Worm (Caenorhabditis elegans): ENCODE data around the gene C13C4.6.

DNA sequence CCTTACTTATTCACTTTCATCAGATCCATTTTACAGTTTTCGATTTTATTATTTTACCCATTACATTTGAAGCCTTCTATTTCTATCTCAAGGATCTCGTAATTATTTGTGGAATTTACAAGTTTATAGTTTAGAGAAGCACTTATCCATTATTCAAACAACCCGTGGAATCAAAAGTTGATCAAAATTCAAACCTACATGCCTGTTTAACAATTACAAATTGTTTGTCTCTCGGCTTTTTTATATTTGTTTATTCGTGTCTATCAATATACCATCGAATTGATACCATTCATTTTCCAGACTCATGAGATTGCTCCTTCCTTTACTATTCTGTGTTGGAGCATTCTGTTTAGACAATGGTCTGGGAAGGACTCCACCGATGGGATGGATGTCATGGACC, 34.4 kb upstream of the C13C4.6 start, which contains the start of gene gana-1:
- TF ChIP-seq ztf-4 (tag; optimal IDR thresholded peaks at IDR 0.05) (no peak), nhr-77 (tag; optimal IDR thresholded peaks at IDR 0.05) (no peak)

Data from whole organism, L2 larva.